Worm (Caenorhabditis elegans) whole organism, young adult: ENCODE results near the gene nsy-4.

ENCODE experiments used
- B0019.2 ChIP-seq: fragments of 200-800 bp; sonication (Bioruptor generic); conservative IDR thresholded peaks from 2 replicates; pipeline ENCODE4 v1.3.6; 2022; ENCODE audit warnings: missing genetic modification reagents, missing genetic modification characterization, missing compliant biosample characterization
- B0035.1 ChIP-seq: sonication (generic microtip); optimal IDR thresholded peaks from 2 replicates; lab custom pipeline; 2016; ENCODE audit warnings: missing genetic modification characterization, mild to moderate bottlenecking, missing compliant biosample characterization, missing genotype, missing genetic modification reagents
- B0336.3 ChIP-seq: fragments of 200-800 bp; sonication (Bioruptor generic); IDR thresholded peaks from 2 replicates; pipeline ENCODE4 v1.3.6; 2022; ENCODE audit warnings: missing genetic modification characterization, missing compliant biosample characterization
- D2030.7 ChIP-seq: fragments of 200-800 bp; sonication (Bioruptor generic); IDR thresholded peaks from 2 replicates; pipeline ENCODE4 v1.3.6; 2022; ENCODE audit warnings: missing genetic modification reagents, missing genetic modification characterization, missing compliant biosample characterization
- F23B12.7 ChIP-seq: sonication (generic microtip); optimal IDR thresholded peaks from 2 replicates; lab custom pipeline; 2017; ENCODE audit warnings: missing genetic modification characterization, mild to moderate bottlenecking, missing compliant biosample characterization, antibody characterized with exemption, moderate library complexity; ENCODE audit not compliant: insufficient read depth
- F33H1.4 ChIP-seq: fragments of 200-800 bp; sonication (Bioruptor generic); IDR thresholded peaks from 2 replicates; pipeline ENCODE4 v1.3.6; 2022; ENCODE audit warnings: missing genetic modification reagents, missing genetic modification characterization, missing compliant biosample characterization
- F37B4.10 ChIP-seq: fragments of 200-800 bp; sonication (Bioruptor generic); IDR thresholded peaks from 2 replicates; pipeline ENCODE4 v1.3.6; 2022; ENCODE audit warnings: missing genetic modification characterization, missing compliant biosample characterization
- F52B5.7 ChIP-seq: sonication (generic microtip); optimal IDR thresholded peaks from 2 replicates; lab custom pipeline; 2016; ENCODE audit warnings: mild to moderate bottlenecking, missing genetic modification characterization, missing compliant biosample characterization
- K11D2.4 ChIP-seq: fragments of 200-800 bp; sonication (Bioruptor generic); IDR thresholded peaks from 2 replicates; pipeline ENCODE4 v1.3.6; 2022; ENCODE audit warnings: missing genetic modification reagents, missing genetic modification characterization, missing compliant biosample characterization
- Y56A3A.18 ChIP-seq: fragments of 200-800 bp; sonication (Bioruptor generic); IDR thresholded peaks from 2 replicates; pipeline ENCODE4 v1.3.6; 2022; ENCODE audit warnings: missing genetic modification reagents, missing genetic modification characterization, missing compliant biosample characterization
- ZK185.1 ChIP-seq: sonication (generic microtip); optimal IDR thresholded peaks from 2 replicates; lab custom pipeline; 2016; ENCODE audit warnings: mild to moderate bottlenecking, missing genetic modification characterization, missing compliant biosample characterization; ENCODE audit not compliant: poor library complexity, severe bottlenecking
- akir-1 ChIP-seq: fragments of 200-800 bp; sonication (Bioruptor generic); optimal IDR thresholded peaks from 2 replicates; lab custom pipeline; 2018; ENCODE audit warnings: mild to moderate bottlenecking, missing genetic modification characterization, moderate library complexity, missing compliant biosample characterization
- attf-5 ChIP-seq: fragments of 200-800 bp; sonication (Bioruptor generic); optimal IDR thresholded peaks from 2 replicates; lab custom pipeline; 2018; ENCODE audit warnings: mild to moderate bottlenecking, missing genetic modification characterization, missing compliant biosample characterization
- cebp-1 ChIP-seq, 2 experiments: fragments of 200-800 bp in 1 of 2; sonication (Bioruptor generic) in 1 of 2; sonication (generic microtip) in 1 of 2; IDR thresholded peaks in 1 of 2; optimal IDR thresholded peaks in 1 of 2; 2 replicates each; pipeline versions ENCODE4 v1.3.6 to Lab custom; 2017 to 2022; ENCODE audit warnings: missing compliant biosample characterization in 2 of 2, missing genetic modification characterization in 2 of 2, mild to moderate bottlenecking in 1 of 2, missing genetic modification reagents in 1 of 2, moderate library complexity in 1 of 2
- cebp-2 ChIP-seq: fragments of 200-800 bp; sonication (Bioruptor generic); IDR thresholded peaks from 2 replicates; pipeline ENCODE4 v1.3.6; 2022; ENCODE audit warnings: missing genetic modification characterization, missing compliant biosample characterization
- ceh-91 ChIP-seq: fragments of 200-800 bp; sonication (Bioruptor generic); IDR thresholded peaks from 2 replicates; pipeline ENCODE4 v1.3.6; 2022; ENCODE audit warnings: missing genetic modification reagents, missing genetic modification characterization, missing compliant biosample characterization
- chd-7 ChIP-seq: sonication (generic microtip); optimal IDR thresholded peaks from 2 replicates; lab custom pipeline; 2016; ENCODE audit warnings: mild to moderate bottlenecking, missing genetic modification characterization, moderate library complexity, missing compliant biosample characterization
- die-1 ChIP-seq: sonication (generic microtip); optimal IDR thresholded peaks from 2 replicates; lab custom pipeline; 2016; ENCODE audit warnings: missing genotype, mild to moderate bottlenecking, missing genetic modification characterization, missing compliant biosample characterization
- dox-1 ChIP-seq: fragments of 200-800 bp; sonication (Bioruptor generic); IDR thresholded peaks from 2 replicates; pipeline ENCODE4 v1.3.6; 2022; ENCODE audit warnings: missing genetic modification reagents, missing genetic modification characterization, missing compliant biosample characterization
- dpff-1 ChIP-seq: sonication (generic microtip); optimal IDR thresholded peaks from 2 replicates; lab custom pipeline; 2017; ENCODE audit warnings: mild to moderate bottlenecking, missing genetic modification characterization, missing compliant biosample characterization
- efl-1 ChIP-seq: fragments of 150-350 bp; optimal IDR thresholded peaks from 2 replicates; lab custom pipeline; 2014; ENCODE audit warnings: missing biosample characterization, missing genetic modification reagents, missing genetic modification characterization
- egl-18 ChIP-seq: fragments of 200-800 bp; sonication (Bioruptor generic); IDR thresholded peaks from 2 replicates; pipeline ENCODE4 v1.3.6; 2022; ENCODE audit warnings: missing genetic modification reagents, missing genetic modification characterization, missing compliant biosample characterization
- egrh-3 ChIP-seq: fragments of 200-800 bp; sonication (Bioruptor generic); IDR thresholded peaks from 2 replicates; pipeline ENCODE4 v1.3.6; 2022; ENCODE audit warnings: missing genetic modification reagents, missing genetic modification characterization, missing compliant biosample characterization
- ets-4 ChIP-seq: fragments of 200-800 bp; sonication (Bioruptor generic); optimal IDR thresholded peaks from 2 replicates; lab custom pipeline; 2018; ENCODE audit warnings: mild to moderate bottlenecking, missing genetic modification characterization, missing compliant biosample characterization
- fkh-3 ChIP-seq: sonication (generic microtip); optimal IDR thresholded peaks from 2 replicates; lab custom pipeline; 2016; ENCODE audit warnings: mild to moderate bottlenecking, missing genetic modification characterization, missing compliant biosample characterization
- hlh-26 ChIP-seq: fragments of 200-800 bp; sonication (Bioruptor generic); conservative IDR thresholded peaks from 2 replicates; pipeline ENCODE4 v1.3.6; 2022; ENCODE audit warnings: missing genetic modification reagents, missing genetic modification characterization, missing compliant biosample characterization
- hrde-1 ChIP-seq: sonication (generic microtip); optimal IDR thresholded peaks from 2 replicates; lab custom pipeline; 2016; ENCODE audit warnings: missing genetic modification characterization, mild to moderate bottlenecking, missing compliant biosample characterization, moderate library complexity, missing genotype, missing genetic modification reagents, borderline replicate concordance
- let-526 ChIP-seq: fragments of 200-800 bp; sonication (Bioruptor generic); IDR thresholded peaks from 2 replicates; pipeline ENCODE4 v1.3.6; 2022; ENCODE audit warnings: missing genetic modification reagents, missing genetic modification characterization, missing compliant biosample characterization
- lin-35 ChIP-seq, 3 experiments: fragments of 150-350 bp in 2 of 3; sonication (generic microtip) in 1 of 3; optimal IDR thresholded peaks; 2 replicates each; lab custom pipeline; 2014 to 2018; ENCODE audit warnings: missing biosample characterization in 3 of 3, missing genetic modification characterization in 3 of 3, missing genetic modification reagents in 3 of 3
- lin-40 ChIP-seq: sonication (generic microtip); optimal IDR thresholded peaks from 2 replicates; lab custom pipeline; 2016; ENCODE audit warnings: missing genetic modification characterization, mild to moderate bottlenecking, missing compliant biosample characterization, missing genotype, missing genetic modification reagents
- lsl-1 ChIP-seq: fragments of 200-800 bp; sonication (Bioruptor generic); optimal IDR thresholded peaks from 2 replicates; lab custom pipeline; 2018; ENCODE audit warnings: mild to moderate bottlenecking, missing genetic modification characterization, moderate library complexity, missing compliant biosample characterization
- madf-3 ChIP-seq: fragments of 200-800 bp; sonication (Bioruptor generic); IDR thresholded peaks from 2 replicates; pipeline ENCODE4 v1.3.6; 2022; ENCODE audit warnings: missing genetic modification reagents, missing genetic modification characterization, missing compliant biosample characterization
- madf-8 ChIP-seq: fragments of 200-800 bp; sonication (Bioruptor generic); conservative IDR thresholded peaks from 2 replicates; pipeline ENCODE4 v1.3.6; 2022; ENCODE audit warnings: missing genetic modification reagents, missing genetic modification characterization, missing compliant biosample characterization
- mel-28 ChIP-seq: sonication (generic microtip); optimal IDR thresholded peaks from 2 replicates; lab custom pipeline; 2016; ENCODE audit warnings: borderline replicate concordance, mild to moderate bottlenecking, missing genetic modification characterization, missing compliant biosample characterization
- nfya-2 ChIP-seq: fragments of 200-800 bp; sonication (Bioruptor generic); IDR thresholded peaks from 2 replicates; pipeline ENCODE4 v1.3.6; 2022; ENCODE audit warnings: missing genetic modification reagents, missing genetic modification characterization, missing compliant biosample characterization
- nhr-179 ChIP-seq: sonication (generic microtip); optimal IDR thresholded peaks from 2 replicates; lab custom pipeline; 2016; ENCODE audit warnings: mild to moderate bottlenecking, missing genetic modification characterization, missing compliant biosample characterization
- nhr-80 ChIP-seq: sonication (generic microtip); optimal IDR thresholded peaks from 2 replicates; lab custom pipeline; 2016; ENCODE audit warnings: missing genetic modification characterization, missing compliant biosample characterization
- pbrm-1 ChIP-seq: fragments of 200-800 bp; sonication (Bioruptor generic); IDR thresholded peaks from 2 replicates; pipeline ENCODE4 v1.3.6; 2022; ENCODE audit warnings: missing genetic modification reagents, missing genetic modification characterization, missing compliant biosample characterization
- repo-1 ChIP-seq: sonication (generic microtip); optimal IDR thresholded peaks from 2 replicates; lab custom pipeline; 2017; ENCODE audit warnings: mild to moderate bottlenecking, missing genetic modification characterization, missing compliant biosample characterization
- sdz-38 ChIP-seq: sonication (generic microtip); optimal IDR thresholded peaks from 2 replicates; lab custom pipeline; 2016; ENCODE audit warnings: missing genotype, missing genetic modification characterization, missing compliant biosample characterization
- sea-2 ChIP-seq: fragments of 200-800 bp; sonication (Bioruptor generic); IDR thresholded peaks from 2 replicates; pipeline ENCODE4 v1.3.6; 2022; ENCODE audit warnings: missing genetic modification characterization, missing compliant biosample characterization
- snpc-1.3 ChIP-seq: sonication (generic microtip); optimal IDR thresholded peaks from 2 replicates; lab custom pipeline; 2017; ENCODE audit warnings: missing genetic modification characterization, mild to moderate bottlenecking, missing compliant biosample characterization, antibody characterized with exemption, moderate library complexity, missing genotype, missing genetic modification reagents; ENCODE audit not compliant: insufficient read depth
- sptf-2 ChIP-seq: fragments of 200-800 bp; sonication (Bioruptor generic); optimal IDR thresholded peaks from 2 replicates; lab custom pipeline; 2018; ENCODE audit warnings: mild to moderate bottlenecking, missing genetic modification characterization, missing compliant biosample characterization
- unc-62 ChIP-seq: fragments of 150-350 bp; optimal IDR thresholded peaks from 2 replicates; lab custom pipeline; 2014; ENCODE audit warnings: missing biosample characterization, missing genetic modification reagents, missing genetic modification characterization
- ztf-18 ChIP-seq: sonication (generic microtip); optimal IDR thresholded peaks from 2 replicates; lab custom pipeline; 2016; ENCODE audit warnings: missing genotype, mild to moderate bottlenecking, missing genetic modification characterization, missing compliant biosample characterization
- ztf-28 ChIP-seq: fragments of 200-800 bp; sonication (Bioruptor generic); IDR thresholded peaks from 2 replicates; pipeline ENCODE4 v1.3.6; 2022; ENCODE audit warnings: missing genetic modification reagents, missing genetic modification characterization, missing compliant biosample characterization

Gene nsy-4

DNA sequence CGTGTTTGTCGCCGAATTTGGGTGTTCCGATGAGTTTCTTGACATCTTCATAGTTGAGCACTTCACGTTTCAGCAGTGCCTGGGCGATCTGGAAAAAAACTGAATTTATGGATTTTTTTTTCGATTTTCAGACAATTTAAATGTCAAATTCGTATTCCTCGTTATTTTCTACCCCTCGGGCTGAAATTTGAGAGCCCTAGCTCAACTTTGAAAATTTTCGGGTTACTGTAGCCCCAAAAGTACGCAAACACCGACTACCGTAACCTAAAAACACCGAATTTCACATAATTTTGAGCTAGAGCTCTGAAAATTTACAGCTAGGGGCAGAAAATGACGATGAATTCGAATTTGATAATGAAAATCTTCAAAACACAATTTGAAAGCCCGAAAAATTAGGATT is 10.9 kb downstream of the nsy-4 start:
- TF ChIP-seq F33H1.4 (GFP tag; lab: Robert Waterston, UW) (no peak), hrde-1 (tag; lab: Kevin White, UChicago) (no peak), madf-8 (GFP tag; lab: Robert Waterston, UW) (no peak), hlh-26 (GFP tag; lab: Robert Waterston, UW) (no peak), nhr-80 (no peak), F23B12.7 (tag; lab: Kevin White, UChicago) (no peak), unc-62 (no peak), lsl-1 (GFP tag; lab: Kevin White, UChicago) (no peak), sea-2 (GFP tag; lab: Robert Waterston, UW) (no peak), chd-7 (tag; lab: Kevin White, UChicago) (no peak), akir-1 (no peak), cebp-1 (GFP tag; IDR thresholded peaks at IDR 0.05; lab: Robert Waterston, UW) (no peak), cebp-1 (tag; optimal IDR thresholded peaks at IDR 0.05; lab: Kevin White, UChicago) (no peak), egl-18 (GFP tag; lab: Robert Waterston, UW) (no peak), nfya-2 (GFP tag; lab: Robert Waterston, UW) (no peak), dox-1 (GFP tag; lab: Robert Waterston, UW) (no peak), repo-1 (tag; lab: Kevin White, UChicago) (no peak), ceh-91 (GFP tag; lab: Robert Waterston, UW) (no peak), mel-28 (tag; lab: Kevin White, UChicago) (no peak), dpff-1 (no peak), fkh-3 (tag; lab: Kevin White, UChicago) (no peak)
- TF ChIP-seq, all 124 proteins: peak for 0

ce11 chrIV:2348862-2349321 is 25.8 kb downstream of the nsy-4 start, which contains the start of the genes ppgn-1 and tftc-1:
ppgn-1 (minus strand) TSS chrIV:2348912.
tftc-1 (plus strand) TSS chrIV:2349271.
- TF ChIP-seq Y56A3A.18 (GFP tag; lab: Robert Waterston, UW) (no peak), efl-1 (GFP tag; lab: Kevin White, UChicago) (no peak), die-1 (tag; lab: Kevin White, UChicago) (no peak), sea-2 (GFP tag; lab: Robert Waterston, UW) (no peak), F37B4.10 (GFP tag; lab: Robert Waterston, UW) (no peak), lin-40 (tag; lab: Kevin White, UChicago) (peak; percentile 56), D2030.7 (GFP tag; lab: Robert Waterston, UW) (no peak), F23B12.7 (tag; lab: Kevin White, UChicago) (peak; percentile 9), madf-3 (GFP tag; lab: Robert Waterston, UW) (no peak), nhr-179 (tag; lab: Kevin White, UChicago) (no peak), B0035.1 (tag; lab: Kevin White, UChicago) (no peak), ZK185.1 (tag; lab: Kevin White, UChicago) (no peak), ets-4 (GFP tag; lab: Kevin White, UChicago) (no peak), snpc-1.3 (no peak), B0336.3 (no peak), attf-5 (GFP tag; lab: Kevin White, UChicago) (no peak), sptf-2 (GFP tag; lab: Kevin White, UChicago) (no peak), B0019.2 (GFP tag; lab: Robert Waterston, UW) (no peak), ztf-28 (no peak), sdz-38 (tag; lab: Kevin White, UChicago) (no peak), ztf-18 (peak; percentile 92), F52B5.7 (tag; lab: Kevin White, UChicago) (no peak), egrh-3 (GFP tag; lab: Robert Waterston, UW) (no peak), K11D2.4 (GFP tag; lab: Robert Waterston, UW) (no peak), cebp-2 (no peak), egl-18 (GFP tag; lab: Robert Waterston, UW) (no peak), let-526 (no peak), lin-35 (GFP tag; optimal IDR thresholded peaks at IDR 0.05; lab: Kevin White, UChicago) (peak in 1 of 3 experiments; percentile 50), pbrm-1 (GFP tag; lab: Robert Waterston, UW) (0 out of 2 replicates have a peak, but pooled peaks have one; percentile 13)
